Worm (Caenorhabditis elegans): Measurements from ENCODE around the gene bmk-1.
A peak's percentile ranks its signal among the peaks of the same experiment; 100 is the strongest.

Gene bmk-1

ce11 chrV:14426013-14426412 is 30.8 kb downstream of the bmk-1 start:
- TF ChIP-seq spr-1 (tag; optimal IDR thresholded peaks at IDR 0.05) (no peak), unc-62 (GFP tag; optimal IDR thresholded peaks at IDR 0.05 in 1 of 2) (peak in 1 of 2 experiments; percentile 63), unc-62 (tag; optimal IDR thresholded peaks at IDR 0.05) (no peak)

ce11 chrV:14424958-14425492 is 31.8 kb downstream of the bmk-1 start, which contains the start of gene rrsr-1:
rrsr-1 (minus strand) TSS chrV:14425008.
- TF ChIP-seq lim-7 (GFP tag; IDR thresholded peaks at IDR 0.05) (no peak), daf-19 (GFP tag; conservative IDR thresholded peaks at IDR 0.05) (no peak), php-3 (GFP tag; IDR thresholded peaks at IDR 0.05) (no peak), ceh-62 (tag; optimal IDR thresholded peaks at IDR 0.05) (no peak), zip-2 (tag; optimal IDR thresholded peaks at IDR 0.05) (no peak), nhr-6 (tag; optimal IDR thresholded peaks at IDR 0.05) (peak; percentile 86), lin-1 (GFP tag; IDR thresholded peaks at IDR 0.05) (no peak), unc-130 (GFP tag; optimal IDR thresholded peaks at IDR 0.05) (peak; percentile 36), nhr-102 (tag; optimal IDR thresholded peaks at IDR 0.05) (no peak), hmg-1.1 (GFP tag; IDR thresholded peaks at IDR 0.05) (peak; percentile 40; the same call in 1 of the 2 replicates), saeg-2 (GFP tag; IDR thresholded peaks at IDR 0.05) (no peak), zfp-3 (GFP tag; conservative IDR thresholded peaks at IDR 0.05) (no peak), lin-13 (GFP tag; optimal IDR thresholded peaks at IDR 0.05) (peak; percentile 18), dpl-1 (GFP tag; optimal IDR thresholded peaks at IDR 0.05) (peak; percentile 29), mes-2 (tag; optimal IDR thresholded peaks at IDR 0.05; ENCODE audit: poor library complexity, severe bottlenecking) (peak; percentile 88), tag-97 (GFP tag; IDR thresholded peaks at IDR 0.05) (no peak)

- TF ChIP-seq dpl-1 (GFP tag; optimal IDR thresholded peaks at IDR 0.05) (peak; percentile 28), mxl-2 (GFP tag; conservative IDR thresholded peaks at IDR 0.05) (no peak), nhr-25 (tag; optimal IDR thresholded peaks at IDR 0.05; ENCODE audit: borderline replicate concordance, insufficient read depth) (peak; percentile 16), daf-12 (tag; optimal IDR thresholded peaks at IDR 0.05) (no peak), madf-5 (GFP tag; IDR thresholded peaks at IDR 0.05) (no peak), mes-2 (tag; optimal IDR thresholded peaks at IDR 0.05; ENCODE audit: poor library complexity, severe bottlenecking) (peak; percentile 77), mxl-3 (GFP tag; optimal IDR thresholded peaks at IDR 0.05) (no peak), D1046.2 (GFP tag; IDR thresholded peaks at IDR 0.05) (no peak), daf-19 (GFP tag; conservative IDR thresholded peaks at IDR 0.05) (no peak), ZK337.2 (GFP tag; IDR thresholded peaks at IDR 0.05) (no peak), ceh-28 (tag; optimal IDR thresholded peaks at IDR 0.05) (no peak), nhr-111 (GFP tag; optimal IDR thresholded peaks at IDR 0.05) (no peak), Y48G9A.11 (GFP tag; IDR thresholded peaks at IDR 0.05) (no peak), fos-1 (tag; optimal IDR thresholded peaks at IDR 0.05) (no peak), hif-1 (tag; optimal IDR thresholded peaks at IDR 0.05) (peak in 1 of 2 experiments; percentile 74), nhr-76 (tag; optimal IDR thresholded peaks at IDR 0.05) (no peak), F37D6.2 (tag; optimal IDR thresholded peaks at IDR 0.05) (peak; percentile 23), ztf-11 (tag; optimal IDR thresholded peaks at IDR 0.05) (no peak), rbr-2 (tag; optimal IDR thresholded peaks at IDR 0.05) (peak; percentile 21), daf-16 (GFP tag; optimal IDR thresholded peaks at IDR 0.05) (no peak), daf-16 (tag; optimal IDR thresholded peaks at IDR 0.05) (peak; percentile 17), lir-3 (tag; optimal IDR thresholded peaks at IDR 0.05) (no peak), T20F7.1 (GFP tag; optimal IDR thresholded peaks at IDR 0.05) (no peak), unc-39 (tag; optimal IDR thresholded peaks at IDR 0.05) (no peak), lin-13 (GFP tag; optimal IDR thresholded peaks at IDR 0.05) (no peak), lsy-2 (tag; optimal IDR thresholded peaks at IDR 0.05) (peak in 1 of 2 experiments; percentile 42), unc-130 (GFP tag; optimal IDR thresholded peaks at IDR 0.05) (peak; percentile 47), nhr-6 (tag; optimal IDR thresholded peaks at IDR 0.05) (peak; percentile 64), tra-1 (GFP tag; IDR thresholded peaks at IDR 0.05) (no peak), php-3 (GFP tag; IDR thresholded peaks at IDR 0.05) (no peak), lin-38 (GFP tag; IDR thresholded peaks at IDR 0.05) (peak; percentile 68)
These were observed 33.5 kb downstream of the bmk-1 start, which contains the start of gene rpoa-12 for ce11 chrV:14423268-14423667. rpoa-12 (minus strand) TSS chrV:14423304.

All from whole organism, L4 larva.